Fruit fly (Drosophila melanogaster) Kc167 (cell line): ENCODE data around the gene Ubi-p5E.

ENCODE experiments used
- h ChIP-seq: fragments of >200 bp; optimal IDR thresholded peaks from 3 replicates; lab custom pipeline; 2018; ENCODE audit warnings: missing external identifiers
- psq ChIP-seq: fragments of >200 bp; optimal IDR thresholded peaks from 2 replicates; lab custom pipeline; 2017; ENCODE audit warnings: missing external identifiers

dm6 chrX:6301052-6301451, 21.6 kb upstream of the Ubi-p5E start, which contains the start of gene CG12219:
- TF ChIP-seq h (no peak), psq (no peak)
